Fruit fly (Drosophila melanogaster) whole organism, embryonic: ENCODE data around the gene Ms.

ENCODE experiments used
- Atf-2 ChIP-seq: fragments of 200-800 bp; sonication (Bioruptor generic); optimal IDR thresholded peaks from 2 replicates; lab custom pipeline; 2016; ENCODE audit warnings: missing biosample characterization, missing genetic modification characterization
- CG10209 ChIP-seq: fragments of 200-800 bp; sonication (Bioruptor generic); optimal IDR thresholded peaks from 3 replicates; lab custom pipeline; 2017; ENCODE audit warnings: missing biosample characterization, mild to moderate bottlenecking, missing genetic modification characterization, missing genetic modification reagents
- CG10462 ChIP-seq: fragments of 200-800 bp; sonication (Bioruptor generic); optimal IDR thresholded peaks from 2 replicates; lab custom pipeline; 2016; ENCODE audit warnings: missing biosample characterization, missing genetic modification characterization
- CG11504 ChIP-seq: fragments of 200-800 bp; sonication (Bioruptor generic); optimal IDR thresholded peaks from 3 replicates; lab custom pipeline; 2019; ENCODE audit warnings: missing biosample characterization, mild to moderate bottlenecking, missing genetic modification characterization, moderate library complexity
- CG12219 ChIP-seq: fragments of 200-800 bp; sonication (Bioruptor generic); optimal IDR thresholded peaks from 3 replicates; lab custom pipeline; 2018; ENCODE audit warnings: missing biosample characterization, mild to moderate bottlenecking, missing genetic modification characterization
- CG12744 ChIP-seq: fragments of 200-800 bp; sonication (Bioruptor generic); optimal IDR thresholded peaks from 2 replicates; lab custom pipeline; 2016; ENCODE audit warnings: missing biosample characterization, missing genetic modification characterization
- CG15011 ChIP-seq: fragments of 200-800 bp; sonication (Bioruptor generic); optimal IDR thresholded peaks from 3 replicates; lab custom pipeline; 2018; ENCODE audit warnings: missing biosample characterization, mild to moderate bottlenecking, missing genetic modification characterization
- CG1602 ChIP-seq: fragments of 200-800 bp; sonication (Bioruptor generic); optimal IDR thresholded peaks from 3 replicates; lab custom pipeline; 2016; ENCODE audit warnings: missing biosample characterization, missing genetic modification characterization
- CG17359 ChIP-seq: fragments of 200-800 bp; sonication (Bioruptor generic); optimal IDR thresholded peaks from 3 replicates; lab custom pipeline; 2018; ENCODE audit warnings: missing biosample characterization, mild to moderate bottlenecking, missing genetic modification characterization, moderate library complexity
- CG2116 ChIP-seq: fragments of 200-800 bp; sonication (Bioruptor generic); optimal IDR thresholded peaks from 3 replicates; lab custom pipeline; 2018; ENCODE audit warnings: missing biosample characterization, mild to moderate bottlenecking, missing genetic modification characterization
- CG2129 ChIP-seq: fragments of 200-800 bp; sonication (Bioruptor generic); IDR thresholded peaks from 2 replicates; pipeline ENCODE4 v1.3.6; 2022; ENCODE audit warnings: missing biosample characterization, missing genetic modification characterization; ENCODE audit not compliant: partially characterized antibody
- CG2678 ChIP-seq: fragments of 200-800 bp; sonication (Bioruptor generic); optimal IDR thresholded peaks from 3 replicates; lab custom pipeline; 2019; ENCODE audit warnings: missing biosample characterization, mild to moderate bottlenecking, missing genetic modification characterization, moderate library complexity
- CG2712 ChIP-seq: fragments of 200-800 bp; optimal IDR thresholded peaks from 3 replicates; lab custom pipeline; 2019; ENCODE audit warnings: missing biosample characterization, mild to moderate bottlenecking, missing genetic modification characterization, moderate library complexity
- CG31224 ChIP-seq: fragments of 200-800 bp; sonication (Bioruptor generic); IDR thresholded peaks from 2 replicates; pipeline ENCODE4 v1.3.6; 2022; ENCODE audit warnings: missing biosample characterization, missing genetic modification characterization
- CG34224 ChIP-seq: fragments of 200-800 bp; sonication (Bioruptor generic); IDR thresholded peaks from 3 replicates; pipeline ENCODE4 v1.3.6; 2022; ENCODE audit warnings: missing biosample characterization, missing genetic modification characterization; ENCODE audit not compliant: partially characterized antibody
- CG4820 ChIP-seq: fragments of 200-800 bp; sonication (Bioruptor generic); optimal IDR thresholded peaks from 3 replicates; lab custom pipeline; 2016; ENCODE audit warnings: missing biosample characterization, missing genetic modification characterization
- CG8290 ChIP-seq, 3 experiments: fragments of 200-800 bp; sonication (Bioruptor generic); optimal IDR thresholded peaks; 2 replicates each; lab custom pipeline; 2016 to 2019; ENCODE audit warnings: missing biosample characterization in 3 of 3, missing genetic modification characterization in 3 of 3, mild to moderate bottlenecking in 2 of 3, moderate library complexity in 1 of 3
- CG9727 ChIP-seq: fragments of 200-800 bp; sonication (Bioruptor generic); optimal IDR thresholded peaks from 3 replicates; lab custom pipeline; 2017; ENCODE audit warnings: missing biosample characterization, mild to moderate bottlenecking, missing genetic modification characterization
- CrebB ChIP-seq: fragments of 200-800 bp; sonication (Bioruptor generic); optimal IDR thresholded peaks from 3 replicates; lab custom pipeline; 2018; ENCODE audit warnings: missing biosample characterization, mild to moderate bottlenecking, missing genetic modification characterization
- Ets65A ChIP-seq: fragments of 200-800 bp; sonication (Bioruptor generic); peaks from one replicate; lab custom pipeline; 2016; ENCODE audit warnings: missing biosample characterization, missing genetic modification characterization
- Fer1 ChIP-seq: fragments of 200-800 bp; sonication (Bioruptor generic); optimal IDR thresholded peaks from 2 replicates; lab custom pipeline; 2017; ENCODE audit warnings: missing biosample characterization, mild to moderate bottlenecking, missing genetic modification characterization
- H15 ChIP-seq: fragments of 200-800 bp; sonication (Bioruptor generic); IDR thresholded peaks from 3 replicates; pipeline ENCODE4 v1.3.6; 2022; ENCODE audit warnings: missing biosample characterization, missing genetic modification characterization
- HLH3B ChIP-seq: fragments of 200-800 bp; sonication (Bioruptor generic); IDR thresholded peaks from 2 replicates; pipeline ENCODE4 v1.3.6; 2022; ENCODE audit warnings: missing biosample characterization, missing genetic modification characterization
- HLH4C ChIP-seq: fragments of 200-800 bp; sonication (Bioruptor generic); IDR thresholded peaks from 3 replicates; pipeline ENCODE4 v1.3.6; 2022; ENCODE audit warnings: missing biosample characterization, missing genetic modification characterization; ENCODE audit not compliant: partially characterized antibody
- Hey ChIP-seq: fragments of 200-800 bp; sonication (Bioruptor generic); optimal IDR thresholded peaks from 3 replicates; lab custom pipeline; 2018; ENCODE audit warnings: missing biosample characterization, mild to moderate bottlenecking, missing genetic modification characterization
- Jarid2 ChIP-seq: fragments of 200-800 bp; sonication (Bioruptor generic); optimal IDR thresholded peaks from 3 replicates; lab custom pipeline; 2017; ENCODE audit warnings: mild to moderate bottlenecking, missing biosample characterization, missing genetic modification reagents, missing genetic modification characterization
- MESR4 ChIP-seq: fragments of 200-800 bp; sonication (Bioruptor generic); optimal IDR thresholded peaks from 2 replicates; lab custom pipeline; 2018; ENCODE audit warnings: missing biosample characterization, mild to moderate bottlenecking, missing genetic modification characterization, moderate library complexity
- Mes4 ChIP-seq: fragments of 200-800 bp; sonication (Bioruptor generic); optimal IDR thresholded peaks from 2 replicates; lab custom pipeline; 2016; ENCODE audit warnings: missing biosample characterization, missing genetic modification characterization
- NC2α ChIP-seq: fragments of 200-800 bp; sonication (Bioruptor generic); optimal IDR thresholded peaks from 2 replicates; lab custom pipeline; 2016; ENCODE audit warnings: missing biosample characterization, missing genetic modification characterization
- Pdp1 ChIP-seq, 2 experiments: fragments of 200-800 bp; sonication (Bioruptor generic); optimal IDR thresholded peaks; 3 replicates each; lab custom pipeline; 2016; ENCODE audit warnings: missing biosample characterization in 2 of 2, missing genetic modification characterization in 2 of 2, mild to moderate bottlenecking in 1 of 2, moderate library complexity in 1 of 2
- Ravus ChIP-seq: fragments of 200-800 bp; sonication (Bioruptor generic); IDR thresholded peaks from 2 replicates; pipeline ENCODE4 v1.3.6; 2022; ENCODE audit warnings: missing biosample characterization, missing genetic modification characterization
- Side ChIP-seq: fragments of 200-800 bp; sonication (Bioruptor generic); optimal IDR thresholded peaks from 2 replicates; lab custom pipeline; 2016; ENCODE audit warnings: missing biosample characterization, missing genetic modification characterization
- Tbp ChIP-seq: fragments of >200 bp; optimal IDR thresholded peaks from 2 replicates; lab custom pipeline; 2018; ENCODE audit warnings: missing biosample characterization, missing genetic modification characterization
- ash1 ChIP-seq: fragments of 200-800 bp; sonication (Bioruptor generic); optimal IDR thresholded peaks from 2 replicates; lab custom pipeline; 2018; ENCODE audit warnings: missing biosample characterization, mild to moderate bottlenecking, missing genetic modification characterization
- bbx ChIP-seq: fragments of 200-800 bp; sonication (Bioruptor generic); IDR thresholded peaks from 2 replicates; pipeline ENCODE4 v1.3.6; 2022; ENCODE audit warnings: missing biosample characterization, missing genetic modification characterization; ENCODE audit not compliant: partially characterized antibody
- croc ChIP-seq: fragments of 200-800 bp; sonication (Bioruptor generic); conservative IDR thresholded peaks from 3 replicates; pipeline ENCODE4 v1.3.6; 2022; ENCODE audit warnings: missing biosample characterization, missing genetic modification characterization
- dati ChIP-seq: fragments of 200-800 bp; sonication (Bioruptor generic); IDR thresholded peaks from 2 replicates; pipeline ENCODE4 v1.3.6; 2022; ENCODE audit warnings: missing biosample characterization, missing genetic modification characterization
- dimm ChIP-seq: fragments of 200-800 bp; sonication (Bioruptor generic); IDR thresholded peaks from 2 replicates; pipeline ENCODE4 v1.3.6; 2022; ENCODE audit warnings: missing biosample characterization, missing genetic modification characterization
- dmrt99B ChIP-seq: fragments of 200-800 bp; sonication (Bioruptor generic); optimal IDR thresholded peaks from 2 replicates; lab custom pipeline; 2018; ENCODE audit warnings: missing biosample characterization, mild to moderate bottlenecking, missing genetic modification characterization, moderate library complexity
- eyg ChIP-seq: fragments of 200-800 bp; sonication (Bioruptor generic); optimal IDR thresholded peaks from 3 replicates; lab custom pipeline; 2016; ENCODE audit warnings: missing biosample characterization, missing genetic modification characterization
- gro ChIP-seq: fragments of 200-800 bp; sonication (Bioruptor generic); optimal IDR thresholded peaks from 2 replicates; lab custom pipeline; 2016; ENCODE audit warnings: missing biosample characterization, missing genetic modification characterization
- hkb ChIP-seq, 2 experiments: fragments of 200-800 bp in 1 of 2; fragments of >200 bp in 1 of 2; sonication (Bioruptor generic) in 1 of 2; IDR thresholded peaks in 1 of 2; optimal IDR thresholded peaks in 1 of 2; 2 replicates each; pipeline versions ENCODE4 v1.3.6 to Lab custom; 2017 to 2022; ENCODE audit warnings: missing biosample characterization in 1 of 2, missing genetic modification characterization in 1 of 2
- jigr1 ChIP-seq: fragments of 200-800 bp; sonication (Bioruptor generic); IDR thresholded peaks from 3 replicates; pipeline ENCODE4 v1.3.6; 2022; ENCODE audit warnings: missing biosample characterization, missing genetic modification characterization
- lab ChIP-seq: fragments of 200-800 bp; sonication (Bioruptor generic); optimal IDR thresholded peaks from 3 replicates; lab custom pipeline; 2017; ENCODE audit warnings: missing biosample characterization, missing genetic modification characterization, mild to moderate bottlenecking, moderate library complexity, missing genetic modification reagents
- lov ChIP-seq, 2 experiments: fragments of 200-800 bp in 1 of 2; fragments of >200 bp in 1 of 2; sonication (Bioruptor generic) in 1 of 2; IDR thresholded peaks in 1 of 2; optimal IDR thresholded peaks in 1 of 2; 2 replicates in 1 of 2; 3 replicates in 1 of 2; pipeline versions ENCODE4 v1.3.6 to Lab custom; 2017 to 2022; ENCODE audit warnings: missing biosample characterization in 1 of 2, missing genetic modification characterization in 1 of 2
- org-1 ChIP-seq: fragments of 200-800 bp; sonication (Bioruptor generic); optimal IDR thresholded peaks from 2 replicates; lab custom pipeline; 2017; ENCODE audit warnings: missing biosample characterization, missing genetic modification characterization
- usp ChIP-seq: fragments of >200 bp; optimal IDR thresholded peaks from 2 replicates; lab custom pipeline; 2017; ENCODE audit warnings: missing biosample characterization, missing genetic modification characterization

Gene Ms

DNA sequence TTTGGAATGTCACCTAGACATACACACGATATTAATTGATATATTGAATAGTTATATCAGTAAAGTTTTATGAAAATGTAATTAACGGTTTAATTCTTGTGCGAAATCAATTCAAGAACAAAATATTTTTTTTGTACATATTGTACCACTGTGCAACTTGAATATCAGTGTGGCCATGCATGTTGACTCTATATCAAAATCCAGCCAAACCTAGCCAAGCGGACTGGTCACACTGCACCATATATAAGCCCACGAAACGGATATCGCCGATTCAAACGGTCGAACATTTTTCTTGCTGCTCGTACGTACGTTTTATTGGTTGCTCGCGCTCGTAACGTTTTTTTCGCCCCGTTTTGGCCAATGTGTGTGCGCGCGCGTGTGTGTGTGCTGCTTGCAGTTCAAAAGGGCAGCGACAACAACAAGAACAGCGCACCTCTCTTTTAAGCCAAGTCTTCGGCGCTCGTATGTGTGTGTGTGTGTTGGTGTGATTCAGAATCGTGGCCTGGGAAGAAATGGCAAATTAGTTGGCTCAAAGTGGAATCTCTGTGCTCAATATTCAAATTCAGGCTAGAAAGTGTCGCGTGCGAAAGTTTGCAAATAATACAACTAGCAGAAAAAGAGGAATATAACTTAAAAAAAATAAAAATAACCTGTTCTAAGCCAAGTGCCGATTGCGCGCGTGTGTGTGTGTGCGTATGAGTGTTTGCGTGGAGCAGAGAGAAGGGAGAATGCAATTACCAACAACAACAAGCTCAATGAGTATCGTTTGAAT lies 46.4 kb upstream of the Ms start, which contains the start of gene crb (continued):
- TF ChIP-seq ash1 (GFP tag; lab: Kevin White, UChicago) (peak; percentile 27), Atf-2 (no peak), Jarid2 (GFP tag; lab: Kevin White, UChicago) (peak; percentile 94), usp (GFP tag; lab: Kevin White, UChicago) (no peak), CG1602 (GFP tag; lab: Kevin White, UChicago) (peak; percentile 11), CG4820 (GFP tag; lab: Kevin White, UChicago) (peak; percentile 35), CG15011 (GFP tag; lab: Kevin White, UChicago) (no peak), lov (optimal IDR thresholded peaks at IDR 0.05; lab: Kevin White, UChicago) (no peak), lov (GFP tag; IDR thresholded peaks at IDR 0.05; lab: Robert Waterston, UW) (0 out of 3 replicates have a peak, but pooled peaks have one; percentile 33), CG31224 (no peak), CG2116 (GFP tag; lab: Kevin White, UChicago) (peak; percentile 48), jigr1 (GFP tag; lab: Robert Waterston, UW) (no peak), bbx (GFP tag; lab: Robert Waterston, UW) (peak; percentile 77), CG10462 (GFP tag; lab: Kevin White, UChicago) (peak; percentile 0), dati (GFP tag; lab: Robert Waterston, UW) (no peak), eyg (peak; percentile 2), CG10209 (GFP tag; lab: Kevin White, UChicago) (peak; percentile 53), Hey (tag; lab: Kevin White, UChicago) (no peak), CG2129 (GFP tag; lab: Robert Waterston, UW) (no peak), CG12219 (GFP tag; lab: Kevin White, UChicago) (no peak), dmrt99B (tag; lab: Kevin White, UChicago) (peak; percentile 37), CG2712 (tag; lab: Kevin White, UChicago) (peak; percentile 60), CG11504 (tag; lab: Kevin White, UChicago) (peak; percentile 60), MESR4 (GFP tag; lab: Kevin White, UChicago) (peak; percentile 59), CG12744 (GFP tag; lab: Kevin White, UChicago) (peak; percentile 55), HLH4C (GFP tag; lab: Robert Waterston, UW) (0 out of 3 replicates have a peak, but pooled peaks have one; percentile 7), NC2α (peak; percentile 58), H15 (GFP tag; lab: Robert Waterston, UW) (0 out of 3 replicates have a peak, but pooled peaks have one; percentile 35), Fer1 (GFP tag; lab: Kevin White, UChicago) (peak; percentile 58), croc (GFP tag; lab: Robert Waterston, UW) (no peak), CG9727 (GFP tag; lab: Kevin White, UChicago) (peak; percentile 59), hkb (optimal IDR thresholded peaks at IDR 0.05; lab: Kevin White, UChicago) (no peak), hkb (GFP tag; IDR thresholded peaks at IDR 0.05; lab: Robert Waterston, UW) (peak; percentile 61), Tbp (GFP tag; lab: Kevin White, UChicago) (peak; percentile 97), HLH3B (GFP tag; lab: Robert Waterston, UW) (peak; percentile 46; the same call in 1 of the 2 replicates), CG2678 (tag; lab: Kevin White, UChicago) (peak; percentile 54), CrebB (tag; lab: Kevin White, UChicago) (peak; percentile 67), Mes4 (peak; percentile 45), Ets65A (peak; percentile 63), Ravus (no peak), lab (GFP tag; lab: Kevin White, UChicago) (peak; percentile 72), Pdp1 (GFP tag; optimal IDR thresholded peaks at IDR 0.05; lab: Kevin White, UChicago) (peak; percentile 55 to 85), CG8290 (GFP tag; optimal IDR thresholded peaks at IDR 0.05; lab: Kevin White, UChicago) (peak; percentile 36), CG8290 (tag; optimal IDR thresholded peaks at IDR 0.05; lab: Kevin White, UChicago) (peak in 1 of 2 experiments; percentile 91), Side (GFP tag; lab: Kevin White, UChicago) (peak; percentile 16), CG17359 (tag; lab: Kevin White, UChicago) (peak; percentile 43), dimm (GFP tag; lab: Robert Waterston, UW) (no peak), gro (GFP tag; lab: Kevin White, UChicago) (peak; percentile 41), CG34224 (GFP tag; lab: Robert Waterston, UW) (peak; percentile 64; the same call in 2 of the 3 replicates), org-1 (peak; percentile 18)
